Worm (Caenorhabditis elegans) whole organism, midembryonic: ENCODE data around the gene C52E4.12.

Experiments used
- T22C8.4 ChIP-seq: fragments of 200-800 bp; sonication (Bioruptor generic); IDR thresholded peaks from 2 replicates; pipeline ENCODE4 v1.3.6; 2022; ENCODE audit warnings: missing genetic modification characterization, missing compliant biosample characterization
- cog-1 ChIP-seq: sonication (generic microtip); optimal IDR thresholded peaks from 2 replicates; lab custom pipeline; 2016; ENCODE audit warnings: missing genetic modification characterization, missing compliant biosample characterization
- flt-1 ChIP-seq: fragments of 200-800 bp; sonication (Bioruptor generic); IDR thresholded peaks from 2 replicates; pipeline ENCODE4 v1.3.6; 2022; ENCODE audit warnings: missing genetic modification characterization, missing compliant biosample characterization
- ref-1 ChIP-seq: fragments of 200-800 bp; sonication (Bioruptor generic); conservative IDR thresholded peaks from 2 replicates; pipeline ENCODE4 v1.3.6; 2022; ENCODE audit warnings: missing genetic modification reagents, missing genetic modification characterization, missing compliant biosample characterization
- ztf-29 ChIP-seq: fragments of 200-800 bp; sonication (Bioruptor generic); IDR thresholded peaks from 2 replicates; pipeline ENCODE4 v1.3.6; 2022; ENCODE audit warnings: missing genetic modification reagents, missing genetic modification characterization, missing compliant biosample characterization

DNA sequence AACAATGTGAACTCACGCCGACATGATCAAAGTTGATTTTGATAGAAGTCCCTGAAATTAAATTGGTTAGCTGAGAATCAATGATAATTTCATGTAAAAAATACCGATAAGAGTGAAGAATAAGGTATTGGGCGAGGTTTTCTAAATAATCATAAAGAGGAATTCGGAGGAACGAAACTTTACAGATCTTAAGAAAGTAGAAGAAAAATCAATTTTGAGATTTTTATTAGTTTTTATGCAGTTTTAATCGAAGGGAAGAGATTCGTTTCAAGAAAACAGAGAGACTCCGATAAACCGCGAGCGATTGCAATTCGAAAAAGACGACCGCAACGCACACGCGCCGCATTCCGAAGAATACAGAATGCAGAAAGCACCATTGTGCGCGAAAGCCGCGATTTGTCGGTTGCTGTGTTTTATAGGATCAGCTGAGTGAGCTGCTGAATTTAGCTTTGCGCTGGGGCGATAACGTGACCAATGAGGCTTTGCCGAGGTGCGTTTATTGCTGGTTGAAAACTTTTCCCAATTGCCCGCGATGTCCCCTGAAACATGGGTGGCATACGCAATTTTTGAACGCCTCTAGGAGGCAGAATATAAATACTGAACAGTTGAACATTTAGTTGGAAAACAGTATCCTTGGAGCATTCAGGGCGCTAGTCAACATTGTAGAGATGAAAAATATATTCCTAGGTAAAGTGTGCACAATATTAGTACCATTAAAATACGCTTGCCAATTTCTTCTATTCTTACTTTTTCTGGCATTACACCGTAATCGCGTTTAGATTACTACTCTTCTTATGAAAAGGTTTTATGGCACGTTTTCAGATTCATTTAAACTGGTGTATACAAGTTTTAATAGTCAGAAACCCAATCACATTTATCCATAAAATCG lies 16.0 kb upstream of the C52E4.12 start, which contains the start of gene snr-4:
- TF ChIP-seq T22C8.4 (GFP tag; lab: Robert Waterston, UW) (no peak), ref-1 (GFP tag; lab: Robert Waterston, UW) (peak; percentile 41; the same call in 1 of the 2 replicates), ztf-29 (GFP tag; lab: Robert Waterston, UW) (peak; percentile 94), cog-1 (peak; percentile 28), flt-1 (GFP tag; lab: Robert Waterston, UW) (peak; percentile 87)
